Worm (Caenorhabditis elegans) whole organism, young adult: Measurements from ENCODE around the gene nse-4.

ENCODE experiments used
- B0019.2 ChIP-seq: fragments of 200-800 bp; sonication (Bioruptor generic); conservative IDR thresholded peaks from 2 replicates; pipeline ENCODE4 v1.3.6; 2022; ENCODE audit warnings: missing genetic modification reagents, missing genetic modification characterization, missing compliant biosample characterization
- B0336.3 ChIP-seq: fragments of 200-800 bp; sonication (Bioruptor generic); IDR thresholded peaks from 2 replicates; pipeline ENCODE4 v1.3.6; 2022; ENCODE audit warnings: missing genetic modification characterization, missing compliant biosample characterization
- C17E4.6 ChIP-seq: fragments of 200-800 bp; sonication (Bioruptor generic); IDR thresholded peaks from 2 replicates; pipeline ENCODE4 v1.3.6; 2022; ENCODE audit warnings: missing genetic modification reagents, missing genetic modification characterization, missing compliant biosample characterization
- F10E7.11 ChIP-seq: sonication (generic microtip); optimal IDR thresholded peaks from 2 replicates; lab custom pipeline; 2017; ENCODE audit warnings: mild to moderate bottlenecking, missing genetic modification characterization, moderate library complexity, missing compliant biosample characterization
- F33H1.4 ChIP-seq: fragments of 200-800 bp; sonication (Bioruptor generic); IDR thresholded peaks from 2 replicates; pipeline ENCODE4 v1.3.6; 2022; ENCODE audit warnings: missing genetic modification reagents, missing genetic modification characterization, missing compliant biosample characterization
- F52B5.7 ChIP-seq: sonication (generic microtip); optimal IDR thresholded peaks from 2 replicates; lab custom pipeline; 2016; ENCODE audit warnings: mild to moderate bottlenecking, missing genetic modification characterization, missing compliant biosample characterization
- K12H6.12 ChIP-seq: fragments of 200-800 bp; sonication (Bioruptor generic); optimal IDR thresholded peaks from 2 replicates; lab custom pipeline; 2018; ENCODE audit warnings: mild to moderate bottlenecking, missing genetic modification characterization, missing compliant biosample characterization
- Y53F4B.3 ChIP-seq: fragments of 200-800 bp; sonication (Bioruptor generic); IDR thresholded peaks from 2 replicates; pipeline ENCODE4 v1.3.6; 2022; ENCODE audit warnings: missing genetic modification reagents, missing genetic modification characterization, missing compliant biosample characterization
- ZK185.1 ChIP-seq: sonication (generic microtip); optimal IDR thresholded peaks from 2 replicates; lab custom pipeline; 2016; ENCODE audit warnings: mild to moderate bottlenecking, missing genetic modification characterization, missing compliant biosample characterization; ENCODE audit not compliant: poor library complexity, severe bottlenecking
- atf-7 ChIP-seq: sonication (generic microtip); optimal IDR thresholded peaks from 2 replicates; lab custom pipeline; 2017; ENCODE audit warnings: mild to moderate bottlenecking, missing genetic modification characterization, missing compliant biosample characterization
- athp-1 ChIP-seq: sonication (generic microtip); optimal IDR thresholded peaks from 2 replicates; lab custom pipeline; 2017; ENCODE audit warnings: mild to moderate bottlenecking, missing genetic modification characterization, missing compliant biosample characterization
- attf-5 ChIP-seq: fragments of 200-800 bp; sonication (Bioruptor generic); optimal IDR thresholded peaks from 2 replicates; lab custom pipeline; 2018; ENCODE audit warnings: mild to moderate bottlenecking, missing genetic modification characterization, missing compliant biosample characterization
- attf-6 ChIP-seq: fragments of 200-800 bp; sonication (Bioruptor generic); IDR thresholded peaks from 2 replicates; pipeline ENCODE4 v1.3.6; 2022; ENCODE audit warnings: missing genetic modification reagents, missing genetic modification characterization, missing compliant biosample characterization
- ccch-3 ChIP-seq: fragments of 200-800 bp; sonication (Bioruptor generic); optimal IDR thresholded peaks from 2 replicates; lab custom pipeline; 2018; ENCODE audit warnings: mild to moderate bottlenecking, missing genetic modification characterization, missing compliant biosample characterization
- cebp-1 ChIP-seq, 2 experiments: fragments of 200-800 bp in 1 of 2; sonication (Bioruptor generic) in 1 of 2; sonication (generic microtip) in 1 of 2; IDR thresholded peaks in 1 of 2; optimal IDR thresholded peaks in 1 of 2; 2 replicates each; pipeline versions ENCODE4 v1.3.6 to Lab custom; 2017 to 2022; ENCODE audit warnings: missing compliant biosample characterization in 2 of 2, missing genetic modification characterization in 2 of 2, mild to moderate bottlenecking in 1 of 2, missing genetic modification reagents in 1 of 2, moderate library complexity in 1 of 2
- cebp-2 ChIP-seq: fragments of 200-800 bp; sonication (Bioruptor generic); IDR thresholded peaks from 2 replicates; pipeline ENCODE4 v1.3.6; 2022; ENCODE audit warnings: missing genetic modification characterization, missing compliant biosample characterization
- ceh-27 ChIP-seq: fragments of 200-800 bp; sonication (Bioruptor generic); optimal IDR thresholded peaks from 2 replicates; lab custom pipeline; 2018; ENCODE audit warnings: mild to moderate bottlenecking, missing genetic modification characterization, moderate library complexity, missing compliant biosample characterization
- ceh-40 ChIP-seq: fragments of 200-800 bp; sonication (Bioruptor generic); IDR thresholded peaks from 2 replicates; pipeline ENCODE4 v1.3.6; 2022; ENCODE audit warnings: missing genetic modification characterization, missing compliant biosample characterization
- ceh-58 ChIP-seq: fragments of 200-800 bp; sonication (Bioruptor generic); IDR thresholded peaks from 2 replicates; pipeline ENCODE4 v1.3.6; 2022; ENCODE audit warnings: missing genetic modification characterization, missing compliant biosample characterization
- chd-7 ChIP-seq: sonication (generic microtip); optimal IDR thresholded peaks from 2 replicates; lab custom pipeline; 2016; ENCODE audit warnings: mild to moderate bottlenecking, missing genetic modification characterization, moderate library complexity, missing compliant biosample characterization
- egl-18 ChIP-seq: fragments of 200-800 bp; sonication (Bioruptor generic); IDR thresholded peaks from 2 replicates; pipeline ENCODE4 v1.3.6; 2022; ENCODE audit warnings: missing genetic modification reagents, missing genetic modification characterization, missing compliant biosample characterization
- ekl-4 ChIP-seq: fragments of 200-800 bp; sonication (Bioruptor generic); IDR thresholded peaks from 2 replicates; pipeline ENCODE4 v1.3.6; 2022; ENCODE audit warnings: missing genetic modification reagents, missing genetic modification characterization, missing compliant biosample characterization
- ets-4 ChIP-seq: fragments of 200-800 bp; sonication (Bioruptor generic); optimal IDR thresholded peaks from 2 replicates; lab custom pipeline; 2018; ENCODE audit warnings: mild to moderate bottlenecking, missing genetic modification characterization, missing compliant biosample characterization
- hlh-12 ChIP-seq: sonication (generic microtip); optimal IDR thresholded peaks from 2 replicates; lab custom pipeline; 2016; ENCODE audit warnings: missing genetic modification characterization, missing compliant biosample characterization
- hsf-1 ChIP-seq: fragments of 200-800 bp; sonication (Bioruptor generic); IDR thresholded peaks from 2 replicates; pipeline ENCODE4 v1.3.6; 2022; ENCODE audit warnings: missing genetic modification reagents, missing genetic modification characterization, missing compliant biosample characterization
- let-526 ChIP-seq: fragments of 200-800 bp; sonication (Bioruptor generic); IDR thresholded peaks from 2 replicates; pipeline ENCODE4 v1.3.6; 2022; ENCODE audit warnings: missing genetic modification reagents, missing genetic modification characterization, missing compliant biosample characterization
- let-607 ChIP-seq, 2 experiments: fragments of 200-800 bp in 1 of 2; sonication (Bioruptor generic) in 1 of 2; sonication (generic microtip) in 1 of 2; optimal IDR thresholded peaks; 2 replicates each; lab custom pipeline; 2016 to 2018; ENCODE audit warnings: mild to moderate bottlenecking in 2 of 2, missing compliant biosample characterization in 2 of 2, missing genetic modification characterization in 2 of 2, moderate library complexity in 2 of 2, missing genotype in 1 of 2
- lin-40 ChIP-seq: sonication (generic microtip); optimal IDR thresholded peaks from 2 replicates; lab custom pipeline; 2016; ENCODE audit warnings: missing genetic modification characterization, mild to moderate bottlenecking, missing compliant biosample characterization, missing genotype, missing genetic modification reagents
- lin-54 ChIP-seq: fragments of 200-800 bp; sonication (Bioruptor generic); optimal IDR thresholded peaks from 2 replicates; lab custom pipeline; 2018; ENCODE audit warnings: mild to moderate bottlenecking, missing genetic modification characterization, missing compliant biosample characterization
- madf-10 ChIP-seq: sonication (generic microtip); optimal IDR thresholded peaks from 2 replicates; lab custom pipeline; 2016; ENCODE audit warnings: mild to moderate bottlenecking, missing genetic modification characterization, missing compliant biosample characterization
- madf-3 ChIP-seq: fragments of 200-800 bp; sonication (Bioruptor generic); IDR thresholded peaks from 2 replicates; pipeline ENCODE4 v1.3.6; 2022; ENCODE audit warnings: missing genetic modification reagents, missing genetic modification characterization, missing compliant biosample characterization
- madf-6 ChIP-seq: fragments of 200-800 bp; sonication (Bioruptor generic); IDR thresholded peaks from 2 replicates; pipeline ENCODE4 v1.3.6; 2022; ENCODE audit warnings: missing genetic modification reagents, missing genetic modification characterization, missing compliant biosample characterization
- mel-28 ChIP-seq: sonication (generic microtip); optimal IDR thresholded peaks from 2 replicates; lab custom pipeline; 2016; ENCODE audit warnings: borderline replicate concordance, mild to moderate bottlenecking, missing genetic modification characterization, missing compliant biosample characterization
- mxl-1 ChIP-seq: sonication (generic microtip); optimal IDR thresholded peaks from 2 replicates; lab custom pipeline; 2016; ENCODE audit warnings: missing genetic modification characterization, missing compliant biosample characterization
- nhr-80 ChIP-seq: sonication (generic microtip); optimal IDR thresholded peaks from 2 replicates; lab custom pipeline; 2016; ENCODE audit warnings: missing genetic modification characterization, missing compliant biosample characterization
- nhr-90 ChIP-seq: sonication (generic microtip); optimal IDR thresholded peaks from 2 replicates; lab custom pipeline; 2016; ENCODE audit warnings: missing genotype, mild to moderate bottlenecking, missing genetic modification characterization, missing compliant biosample characterization
- pbrm-1 ChIP-seq: fragments of 200-800 bp; sonication (Bioruptor generic); IDR thresholded peaks from 2 replicates; pipeline ENCODE4 v1.3.6; 2022; ENCODE audit warnings: missing genetic modification reagents, missing genetic modification characterization, missing compliant biosample characterization
- rcor-1 ChIP-seq: fragments of 200-800 bp; sonication (Bioruptor generic); IDR thresholded peaks from 2 replicates; pipeline ENCODE4 v1.3.6; 2022; ENCODE audit warnings: missing genetic modification reagents, missing genetic modification characterization, missing compliant biosample characterization
- repo-1 ChIP-seq: sonication (generic microtip); optimal IDR thresholded peaks from 2 replicates; lab custom pipeline; 2017; ENCODE audit warnings: mild to moderate bottlenecking, missing genetic modification characterization, missing compliant biosample characterization
- snpc-1.1 ChIP-seq: sonication (generic microtip); optimal IDR thresholded peaks from 2 replicates; lab custom pipeline; 2017; ENCODE audit warnings: missing genetic modification characterization, mild to moderate bottlenecking, missing compliant biosample characterization, antibody characterized with exemption, moderate library complexity, missing genotype, missing genetic modification reagents; ENCODE audit not compliant: insufficient read depth
- tbp1 ChIP-seq: fragments of 200-800 bp; sonication (Bioruptor generic); optimal IDR thresholded peaks from 2 replicates; lab custom pipeline; 2018; ENCODE audit warnings: mild to moderate bottlenecking, missing genetic modification characterization, missing compliant biosample characterization
- tlf-1 ChIP-seq: fragments of 200-800 bp; sonication (Bioruptor generic); optimal IDR thresholded peaks from 2 replicates; lab custom pipeline; 2018; ENCODE audit warnings: mild to moderate bottlenecking, missing genetic modification characterization, missing compliant biosample characterization
- zfh-2 ChIP-seq: fragments of 200-800 bp; sonication (Bioruptor generic); conservative IDR thresholded peaks from 2 replicates; pipeline ENCODE4 v1.3.6; 2022; ENCODE audit warnings: missing genetic modification reagents, missing genetic modification characterization, missing compliant biosample characterization
- zim-3 ChIP-seq: sonication (generic microtip); optimal IDR thresholded peaks from 2 replicates; lab custom pipeline; 2017; ENCODE audit warnings: mild to moderate bottlenecking, missing genetic modification characterization, moderate library complexity, missing compliant biosample characterization
- ztf-26 ChIP-seq: sonication (generic microtip); optimal IDR thresholded peaks from 2 replicates; lab custom pipeline; 2017; ENCODE audit warnings: missing genetic modification characterization, missing compliant biosample characterization
- ztf-28 ChIP-seq: fragments of 200-800 bp; sonication (Bioruptor generic); IDR thresholded peaks from 2 replicates; pipeline ENCODE4 v1.3.6; 2022; ENCODE audit warnings: missing genetic modification reagents, missing genetic modification characterization, missing compliant biosample characterization
- ztf-3 ChIP-seq: fragments of 200-800 bp; sonication (Bioruptor generic); optimal IDR thresholded peaks from 2 replicates; lab custom pipeline; 2018; ENCODE audit warnings: mild to moderate bottlenecking, missing genetic modification characterization, missing compliant biosample characterization

Gene nse-4

DNA sequence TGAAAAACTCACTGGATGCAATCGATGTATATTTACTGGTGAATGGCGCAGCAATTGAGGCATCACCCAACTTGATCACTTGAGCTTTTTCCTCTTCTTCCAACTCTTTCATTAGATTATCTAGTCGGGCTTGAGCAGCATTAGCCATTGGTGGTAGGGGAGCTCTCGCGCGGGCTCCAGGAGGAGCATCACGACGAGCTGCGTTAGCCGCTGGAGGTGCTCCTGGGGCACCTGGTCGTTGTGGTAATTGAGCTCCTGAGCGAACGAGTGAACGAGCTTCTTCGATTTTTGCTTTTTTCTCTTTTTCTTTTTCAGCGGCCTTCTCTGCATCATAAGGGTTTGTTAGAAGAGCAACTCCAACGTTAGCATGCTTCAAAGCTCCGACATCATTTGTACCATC, 5.6 kb upstream of the nse-4 start:
- TF ChIP-seq let-526 (GFP tag; lab: Robert Waterston, UW) (no peak), zfh-2 (peak; percentile 78)
- TF ChIP-seq, all 124 proteins: peak for 1

DNA sequence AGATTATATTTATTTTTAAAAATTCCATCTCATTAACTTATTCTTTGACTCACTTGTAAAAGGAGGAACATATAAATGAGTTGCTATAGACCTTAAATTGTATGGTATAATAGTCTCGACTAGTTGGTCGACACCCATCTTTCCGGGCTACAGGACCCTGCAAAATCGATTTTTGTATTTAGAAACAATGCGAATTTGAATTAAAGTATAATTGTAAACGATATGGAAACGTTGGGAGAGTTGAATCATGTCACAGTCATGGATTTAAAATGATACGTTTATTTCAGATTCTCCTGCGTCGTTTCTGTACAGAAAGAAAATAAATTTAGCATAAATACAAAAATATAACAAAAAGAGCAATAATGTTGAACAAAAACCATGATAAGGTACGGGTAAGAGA, 1.6 kb upstream of the nse-4 start, which contains the start of gene catp-8:
catp-8 (minus strand) TSS at position 157 of the 400 bp plus-strand sequence.
- TF ChIP-seq madf-3 (peak; percentile 69; the same call in 1 of the 2 replicates), ZK185.1 (no peak), tbp1 (GFP tag; lab: Kevin White, UChicago) (peak; percentile 6), F33H1.4 (GFP tag; lab: Robert Waterston, UW) (peak; percentile 28; the same call in 1 of the 2 replicates), ets-4 (GFP tag; lab: Kevin White, UChicago) (no peak), athp-1 (tag; lab: Kevin White, UChicago) (no peak), ekl-4 (GFP tag; lab: Robert Waterston, UW) (peak; percentile 59; the same call in 1 of the 2 replicates), madf-6 (GFP tag; lab: Robert Waterston, UW) (peak; percentile 56), ceh-27 (GFP tag; lab: Kevin White, UChicago) (no peak), nhr-90 (no peak), zim-3 (tag; lab: Kevin White, UChicago) (no peak), cebp-1 (GFP tag; IDR thresholded peaks at IDR 0.05; lab: Robert Waterston, UW) (no peak), cebp-1 (tag; optimal IDR thresholded peaks at IDR 0.05; lab: Kevin White, UChicago) (peak; percentile 25), lin-40 (tag; lab: Kevin White, UChicago) (no peak), egl-18 (GFP tag; lab: Robert Waterston, UW) (0 out of 2 replicates have a peak, but pooled peaks have one; percentile 14), B0019.2 (GFP tag; lab: Robert Waterston, UW) (no peak), chd-7 (tag; lab: Kevin White, UChicago) (no peak), attf-5 (GFP tag; lab: Kevin White, UChicago) (peak; percentile 17), lin-54 (GFP tag; lab: Kevin White, UChicago) (peak; percentile 24), ztf-26 (no peak), ztf-28 (GFP tag; lab: Robert Waterston, UW) (no peak), ceh-58 (no peak), F10E7.11 (tag; lab: Kevin White, UChicago) (no peak), snpc-1.1 (tag; lab: Kevin White, UChicago) (no peak), pbrm-1 (GFP tag; lab: Robert Waterston, UW) (peak; percentile 8; the same call in 1 of the 2 replicates), atf-7 (no peak), mxl-1 (tag; lab: Kevin White, UChicago) (no peak), let-607 (tag; optimal IDR thresholded peaks at IDR 0.05; lab: Kevin White, UChicago) (peak in 1 of 2 experiments; percentile 14), F52B5.7 (no peak), attf-6 (GFP tag; lab: Robert Waterston, UW) (peak; percentile 8; the same call in 1 of the 2 replicates), ccch-3 (GFP tag; lab: Kevin White, UChicago) (no peak), K12H6.12 (tag; lab: Kevin White, UChicago) (no peak), ztf-3 (GFP tag; lab: Kevin White, UChicago) (no peak), tlf-1 (GFP tag; lab: Kevin White, UChicago) (peak; percentile 56), rcor-1 (GFP tag; lab: Robert Waterston, UW) (no peak), mel-28 (tag; lab: Kevin White, UChicago) (no peak), Y53F4B.3 (GFP tag; lab: Robert Waterston, UW) (no peak), madf-10 (no peak), nhr-80 (peak; percentile 7), B0336.3 (GFP tag; lab: Robert Waterston, UW) (peak; percentile 57; the same call in 1 of the 2 replicates), hlh-12 (tag; lab: Kevin White, UChicago) (no peak), ceh-40 (GFP tag; lab: Robert Waterston, UW) (no peak), repo-1 (tag; lab: Kevin White, UChicago) (peak; percentile 29), C17E4.6 (GFP tag; lab: Robert Waterston, UW) (no peak), cebp-2 (GFP tag; lab: Robert Waterston, UW) (0 out of 2 replicates have a peak, but pooled peaks have one; percentile 41), hsf-1 (GFP tag; lab: Robert Waterston, UW) (peak; percentile 66)
